Fruit fly (Drosophila melanogaster): Measurements from ENCODE around the gene CG1288.

CG1288 gene

DNA sequence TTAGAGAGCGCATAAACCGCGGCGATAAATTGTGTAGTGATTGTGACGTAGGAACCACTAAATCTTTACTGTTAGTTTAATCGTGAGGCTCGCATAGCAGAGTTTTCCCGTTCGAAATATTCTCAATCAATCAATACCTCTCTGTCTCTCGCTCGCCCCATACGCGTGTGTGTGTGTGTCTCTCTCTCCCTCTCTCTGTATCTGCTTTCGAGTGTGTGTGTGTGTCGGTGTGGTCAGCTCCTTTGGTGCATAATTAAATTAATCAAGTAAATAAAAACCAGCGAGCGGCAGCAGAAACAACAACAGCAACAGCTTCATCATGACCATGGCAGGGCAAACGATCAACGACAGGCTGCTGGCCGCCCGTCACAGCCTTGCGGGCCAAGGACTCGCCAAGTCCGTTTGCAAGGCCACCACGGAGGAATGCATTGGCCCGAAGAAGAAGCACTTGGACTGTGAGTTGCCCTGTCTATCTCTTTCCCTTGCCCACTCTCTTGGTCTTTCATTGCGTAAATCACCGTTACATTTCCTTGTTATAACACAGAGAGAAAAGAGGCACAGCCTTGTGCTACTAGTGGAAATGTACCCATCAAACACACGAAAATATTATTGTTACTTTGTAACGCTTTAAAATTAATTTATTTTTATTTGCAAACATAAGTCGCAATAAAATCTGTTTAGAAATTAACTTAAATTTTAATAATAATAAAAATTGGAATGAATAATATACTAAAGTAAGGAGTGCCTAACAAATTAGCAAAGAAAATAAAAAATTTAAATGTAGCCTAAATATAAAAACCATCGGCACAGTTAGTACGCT, 20.9 kb downstream of the CG1288 start:
- TF ChIP-seq Dll (optimal IDR thresholded peaks at IDR 0.05) (no peak), psq (optimal IDR thresholded peaks at IDR 0.05) (no peak), CG8478 (optimal IDR thresholded peaks at IDR 0.05) (no peak), pan (optimal IDR thresholded peaks at IDR 0.05) (no peak), usp (GFP tag; optimal IDR thresholded peaks at IDR 0.05) (no peak), EcR (GFP tag; optimal IDR thresholded peaks at IDR 0.05) (no peak)

- TF ChIP-seq Dll (optimal IDR thresholded peaks at IDR 0.05) (no peak), pan (optimal IDR thresholded peaks at IDR 0.05) (no peak), EcR (GFP tag; optimal IDR thresholded peaks at IDR 0.05) (no peak), CG8478 (optimal IDR thresholded peaks at IDR 0.05) (no peak), psq (optimal IDR thresholded peaks at IDR 0.05) (no peak), usp (GFP tag; optimal IDR thresholded peaks at IDR 0.05) (no peak)
Measured at dm6 chr3R:7186242-7187092, 21.8 kb downstream of the CG1288 start, which contains the start of the genes CG10055 and lap. Gene CG10055 (minus strand): TSS chr3R:7186673. Gene lap (plus strand): TSS chr3R:7186994.

- TF ChIP-seq usp (GFP tag; optimal IDR thresholded peaks at IDR 0.05) (no peak), psq (optimal IDR thresholded peaks at IDR 0.05) (no peak), pan (optimal IDR thresholded peaks at IDR 0.05) (no peak), Dll (optimal IDR thresholded peaks at IDR 0.05) (no peak), CG8478 (optimal IDR thresholded peaks at IDR 0.05) (no peak), EcR (GFP tag; optimal IDR thresholded peaks at IDR 0.05) (no peak)
Measured at dm6 chr3R:7174755-7175154, 33.5 kb downstream of the CG1288 start.

- TF ChIP-seq pan (optimal IDR thresholded peaks at IDR 0.05) (no peak), EcR (GFP tag; optimal IDR thresholded peaks at IDR 0.05) (no peak), CG8478 (optimal IDR thresholded peaks at IDR 0.05) (no peak), usp (GFP tag; optimal IDR thresholded peaks at IDR 0.05) (no peak), psq (optimal IDR thresholded peaks at IDR 0.05) (no peak), Dll (optimal IDR thresholded peaks at IDR 0.05) (no peak)
Measured at dm6 chr3R:7172978-7173377, 35.3 kb downstream of the CG1288 start.

dm6 chr3R:7171384-7172099, 36.7 kb downstream of the CG1288 start:
- TF ChIP-seq Dll (optimal IDR thresholded peaks at IDR 0.05) (no peak), EcR (GFP tag; optimal IDR thresholded peaks at IDR 0.05) (peak in 1 of 2 experiments; percentile 67)

DNA sequence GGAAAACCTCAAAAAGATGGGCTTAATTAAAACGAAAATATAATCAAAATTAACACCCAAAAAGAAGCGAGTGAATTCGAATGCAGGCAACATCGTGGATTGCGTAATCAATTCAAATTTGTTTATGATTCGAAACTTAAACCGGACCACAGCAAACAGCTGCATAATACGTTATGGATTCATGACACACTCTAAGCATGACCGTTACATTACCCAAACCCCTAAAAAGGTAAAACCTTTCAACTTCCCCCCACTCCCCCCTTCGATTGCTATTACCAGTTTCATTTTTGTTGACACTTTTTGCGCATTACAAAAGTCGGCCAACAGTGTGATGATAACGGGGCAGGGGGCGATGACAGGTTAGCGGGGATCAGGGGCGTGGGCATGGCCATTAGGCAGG, 38.3 kb downstream of the CG1288 start:
- TF ChIP-seq CG8478 (optimal IDR thresholded peaks at IDR 0.05) = no peak
- TF ChIP-seq Dll (optimal IDR thresholded peaks at IDR 0.05) = no peak
- no peak for TF ChIP-seq pan (optimal IDR thresholded peaks at IDR 0.05)
- no peak for TF ChIP-seq usp (GFP tag; optimal IDR thresholded peaks at IDR 0.05)
- TF ChIP-seq EcR (GFP tag; optimal IDR thresholded peaks at IDR 0.05) = no peak
- no peak for TF ChIP-seq psq (optimal IDR thresholded peaks at IDR 0.05)

- TF ChIP-seq Dll (optimal IDR thresholded peaks at IDR 0.05) (peak; percentile 69), EcR (GFP tag; optimal IDR thresholded peaks at IDR 0.05) (peak in 1 of 2 experiments; percentile 64), CG8478 (optimal IDR thresholded peaks at IDR 0.05) (no peak)
Measured at dm6 chr3R:7162356-7163289, 45.6 kb downstream of the CG1288 start, which contains the start of gene sas. Gene sas (plus strand): TSS chr3R:7162808.

DNA sequence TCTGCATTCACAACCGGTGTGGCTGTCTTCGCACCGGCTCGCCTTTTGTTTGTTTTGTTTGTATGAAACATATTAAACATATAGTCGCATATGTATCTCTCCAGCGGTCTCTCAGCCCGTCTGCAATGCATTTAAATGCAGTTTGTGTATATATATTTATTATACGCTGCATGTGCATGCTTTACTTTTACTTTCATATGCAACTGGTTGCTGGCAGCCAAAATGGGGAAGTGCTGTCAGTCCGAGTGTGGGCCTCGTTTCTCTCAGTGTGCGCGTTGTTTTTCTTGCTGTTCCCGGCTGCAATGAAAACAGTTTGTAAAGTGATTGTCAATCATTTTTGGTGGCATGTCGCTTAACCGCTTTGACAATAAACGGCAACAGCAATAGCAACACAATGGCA, 48.6 kb downstream of the CG1288 start:
- no peak for TF ChIP-seq EcR (GFP tag; optimal IDR thresholded peaks at IDR 0.05)
- TF ChIP-seq CG8478 (optimal IDR thresholded peaks at IDR 0.05) = no peak

dm6 chr3R:7157102-7157501, 51.1 kb downstream of the CG1288 start:
- TF ChIP-seq EcR (GFP tag; optimal IDR thresholded peaks at IDR 0.05) (no peak), pan (optimal IDR thresholded peaks at IDR 0.05) (no peak), CG8478 (optimal IDR thresholded peaks at IDR 0.05) (no peak), psq (optimal IDR thresholded peaks at IDR 0.05) (no peak), usp (GFP tag; optimal IDR thresholded peaks at IDR 0.05) (no peak), Dll (optimal IDR thresholded peaks at IDR 0.05) (no peak)

Measured in whole organism.